Fruit fly (Drosophila melanogaster): Measurements from ENCODE around the gene CG11779.

The CG11779 gene

DNA sequence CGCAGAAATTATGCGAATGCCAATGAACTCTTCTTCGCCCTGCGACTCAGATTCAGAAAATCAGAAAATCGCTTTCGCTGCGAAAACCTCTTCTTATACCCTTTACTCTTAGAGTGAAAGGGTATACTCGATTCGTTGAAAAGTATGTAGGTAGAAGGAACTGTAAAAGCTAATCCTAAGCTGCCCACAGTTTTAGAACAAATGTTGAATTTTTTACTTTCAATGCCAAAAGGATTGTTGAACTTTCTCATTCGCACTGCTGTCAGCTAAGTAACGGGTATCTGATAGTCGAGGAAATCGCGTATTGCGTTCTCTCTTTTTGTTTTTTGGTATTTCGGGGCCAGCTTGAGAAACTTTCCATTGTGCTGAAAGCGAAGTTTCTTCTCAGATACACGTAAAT, 45.8 kb downstream of the CG11779 start (continued):
- TF ChIP-seq CG7963 (GFP tag; IDR thresholded peaks at IDR 0.05; ENCODE audit: partially characterized antibody) (peak; percentile 60; the same call in 2 of the 3 replicates), prd (optimal IDR thresholded peaks at IDR 0.05) (no peak), prd (GFP tag; IDR thresholded peaks at IDR 0.05) (peak; percentile 56; the same call in 2 of the 3 replicates), E2f1 (GFP tag; IDR thresholded peaks at IDR 0.05) (peak; percentile 29; the same call in 1 of the 2 replicates), ara (GFP tag; IDR thresholded peaks at IDR 0.05) (peak; percentile 63), eve (GFP tag; optimal IDR thresholded peaks at IDR 0.05) (peak in 1 of 2 experiments; percentile 54), CG7786 (GFP tag; optimal IDR thresholded peaks at IDR 0.05) (peak; percentile 7), Drgx (GFP tag; IDR thresholded peaks at IDR 0.05) (peak; percentile 24; the same call in 1 of the 2 replicates), hth (optimal IDR thresholded peaks at IDR 0.05) (no peak), disco-r (GFP tag; optimal IDR thresholded peaks at IDR 0.05) (no peak), CG12391 (tag; optimal IDR thresholded peaks at IDR 0.05) (peak; percentile 33), CoRest (tag; optimal IDR thresholded peaks at IDR 0.05) (peak; percentile 12), mirr (GFP tag; optimal IDR thresholded peaks at IDR 0.05) (no peak), dmrt99B (tag; optimal IDR thresholded peaks at IDR 0.05) (peak; percentile 57), CG16813 (GFP tag; IDR thresholded peaks at IDR 0.05; ENCODE audit: partially characterized antibody) (peak; percentile 58), CG16863 (GFP tag; optimal IDR thresholded peaks at IDR 0.05) (peak; percentile 37), eyg (GFP tag; optimal IDR thresholded peaks at IDR 0.05) (no peak), inv (GFP tag; IDR thresholded peaks at IDR 0.05; ENCODE audit: partially characterized antibody) (peak; percentile 25; the same call in 1 of the 2 replicates), CG15269 (tag; optimal IDR thresholded peaks at IDR 0.05) (peak; percentile 19), gsb-n (tag; optimal IDR thresholded peaks at IDR 0.05) (peak; percentile 14), CG42726 (GFP tag; IDR thresholded peaks at IDR 0.05; ENCODE audit: partially characterized antibody) (no peak), hb (GFP tag; IDR thresholded peaks at IDR 0.05; ENCODE audit: partially characterized antibody) (peak; percentile 64; the same call in 2 of the 3 replicates), CG12769 (tag; optimal IDR thresholded peaks at IDR 0.05) (peak; percentile 24), ci (GFP tag; IDR thresholded peaks at IDR 0.05) (peak; percentile 63; the same call in 2 of the 3 replicates), CG11247 (GFP tag; IDR thresholded peaks at IDR 0.05) (no peak), CG17385 (GFP tag; optimal IDR thresholded peaks at IDR 0.05) (peak; percentile 23), ATbp (GFP tag; optimal IDR thresholded peaks at IDR 0.05) (peak; percentile 54), emc (GFP tag; optimal IDR thresholded peaks at IDR 0.05) (no peak), ind (GFP tag; optimal IDR thresholded peaks at IDR 0.05) (peak; percentile 36), nmo (GFP tag; optimal IDR thresholded peaks at IDR 0.05) (peak; percentile 54), CG8388 (GFP tag; optimal IDR thresholded peaks at IDR 0.05) (peak; percentile 43), oc (tag; optimal IDR thresholded peaks at IDR 0.05) (peak; percentile 35), CG10462 (GFP tag; optimal IDR thresholded peaks at IDR 0.05) (no peak), gcm2 (GFP tag; optimal IDR thresholded peaks at IDR 0.05) (no peak), trem (tag; optimal IDR thresholded peaks at IDR 0.05) (peak; percentile 21), CG2712 (tag; optimal IDR thresholded peaks at IDR 0.05) (peak; percentile 43), insv (GFP tag; optimal IDR thresholded peaks at IDR 0.05) (no peak), Ada2b (GFP tag; IDR thresholded peaks at IDR 0.05) (peak; percentile 26; the same call in 1 of the 2 replicates), HHEX (GFP tag; optimal IDR thresholded peaks at IDR 0.05) (no peak), CG13624 (GFP tag; optimal IDR thresholded peaks at IDR 0.05) (no peak), abd-A (tag; optimal IDR thresholded peaks at IDR 0.05) (no peak), CG1603 (tag; optimal IDR thresholded peaks at IDR 0.05) (peak; percentile 76), Ptx1 (GFP tag; IDR thresholded peaks at IDR 0.05) (peak; percentile 32; the same call in 1 of the 2 replicates), Xrp1 (GFP tag; IDR thresholded peaks at IDR 0.05) (0 out of 2 replicates have a peak, but pooled peaks have one; percentile 47), fd64A (GFP tag; optimal IDR thresholded peaks at IDR 0.05) (peak; percentile 22), Rfx (GFP tag; IDR thresholded peaks at IDR 0.05) (peak; percentile 34; the same call in 1 of the 2 replicates), D (optimal IDR thresholded peaks at IDR 0.05) (no peak), D (GFP tag; optimal IDR thresholded peaks at IDR 0.05) (peak; percentile 5), az2 (GFP tag; optimal IDR thresholded peaks at IDR 0.05) (peak; percentile 58), dpn (GFP tag; optimal IDR thresholded peaks at IDR 0.05) (peak in 1 of 2 experiments; percentile 49)

Measured in whole organism, embryonic.